Fruit fly (Drosophila melanogaster) whole organism, embryonic: ENCODE data around the gene CG33107.

Experiments
- Abd-B ChIP-seq: fragments of 200-800 bp; sonication (Bioruptor generic); optimal IDR thresholded peaks from 2 replicates; lab custom pipeline; 2018; ENCODE audit warnings: missing biosample characterization, mild to moderate bottlenecking, missing genetic modification characterization, moderate library complexity
- Adf1 ChIP-seq: fragments of 200-800 bp; sonication (Bioruptor generic); IDR thresholded peaks from 2 replicates; pipeline ENCODE4 v1.3.6; 2022; ENCODE audit warnings: missing biosample characterization, missing genetic modification characterization
- Bgb ChIP-seq: fragments of 200-800 bp; sonication (Bioruptor generic); IDR thresholded peaks from 2 replicates; pipeline ENCODE4 v1.3.6; 2022; ENCODE audit warnings: missing biosample characterization, missing genetic modification characterization; ENCODE audit not compliant: partially characterized antibody
- CG10543 ChIP-seq: fragments of 200-800 bp; sonication (Bioruptor generic); optimal IDR thresholded peaks from 3 replicates; lab custom pipeline; 2017; ENCODE audit warnings: missing biosample characterization, mild to moderate bottlenecking, missing genetic modification characterization, moderate library complexity
- CG12104 ChIP-seq: fragments of 200-800 bp; sonication (Bioruptor generic); optimal IDR thresholded peaks from 3 replicates; lab custom pipeline; 2016; ENCODE audit warnings: missing biosample characterization, missing genetic modification characterization
- CG12769 ChIP-seq: fragments of 200-800 bp; sonication (Bioruptor generic); optimal IDR thresholded peaks from 2 replicates; lab custom pipeline; 2019; ENCODE audit warnings: missing biosample characterization, mild to moderate bottlenecking, missing genetic modification characterization, moderate library complexity
- CG13123 ChIP-seq: fragments of 200-800 bp; sonication (Bioruptor generic); optimal IDR thresholded peaks from 2 replicates; lab custom pipeline; 2016; ENCODE audit warnings: missing biosample characterization, missing genetic modification characterization
- CG13424 ChIP-seq: fragments of 200-800 bp; sonication (Bioruptor generic); optimal IDR thresholded peaks from 2 replicates; lab custom pipeline; 2019; ENCODE audit warnings: missing biosample characterization, mild to moderate bottlenecking, missing genetic modification characterization, moderate library complexity
- CG13775 ChIP-seq: fragments of 200-800 bp; sonication (Bioruptor generic); optimal IDR thresholded peaks from 3 replicates; lab custom pipeline; 2017; ENCODE audit warnings: missing biosample characterization, mild to moderate bottlenecking, missing genetic modification characterization
- CG14710 ChIP-seq: fragments of 200-800 bp; sonication (Bioruptor generic); optimal IDR thresholded peaks from 3 replicates; lab custom pipeline; 2019; ENCODE audit warnings: missing biosample characterization, mild to moderate bottlenecking, missing genetic modification characterization, moderate library complexity
- CG15073 ChIP-seq: fragments of 200-800 bp; sonication (Bioruptor generic); optimal IDR thresholded peaks from 2 replicates; lab custom pipeline; 2016; ENCODE audit warnings: missing biosample characterization, missing genetic modification characterization
- CG16863 ChIP-seq: fragments of 200-800 bp; sonication (Bioruptor generic); optimal IDR thresholded peaks from 3 replicates; lab custom pipeline; 2016; ENCODE audit warnings: missing biosample characterization, missing genetic modification characterization
- CG17829 ChIP-seq: fragments of 200-800 bp; optimal IDR thresholded peaks from 2 replicates; lab custom pipeline; 2019; ENCODE audit warnings: missing biosample characterization, mild to moderate bottlenecking, missing genetic modification characterization, moderate library complexity
- CG3065 ChIP-seq: fragments of 200-800 bp; sonication (Bioruptor generic); optimal IDR thresholded peaks from 2 replicates; lab custom pipeline; 2016; ENCODE audit warnings: missing biosample characterization, missing genetic modification characterization
- CG42726 ChIP-seq: fragments of 200-800 bp; sonication (Bioruptor generic); IDR thresholded peaks from 2 replicates; pipeline ENCODE4 v1.3.6; 2022; ENCODE audit warnings: missing biosample characterization, missing genetic modification characterization; ENCODE audit not compliant: partially characterized antibody
- CG43689 ChIP-seq: fragments of 200-800 bp; sonication (Bioruptor generic); IDR thresholded peaks from 2 replicates; pipeline ENCODE4 v1.3.6; 2022; ENCODE audit warnings: missing biosample characterization, missing genetic modification characterization
- CG4617 ChIP-seq: fragments of 200-800 bp; sonication (Bioruptor generic); optimal IDR thresholded peaks from 3 replicates; lab custom pipeline; 2016; ENCODE audit warnings: missing biosample characterization, missing genetic modification characterization, borderline replicate concordance
- CG6272 ChIP-seq: fragments of 200-800 bp; sonication (Bioruptor generic); IDR thresholded peaks from 2 replicates; pipeline ENCODE4 v1.3.6; 2022; ENCODE audit warnings: missing biosample characterization, missing genetic modification characterization
- CG7786 ChIP-seq: fragments of 200-800 bp; sonication (Bioruptor generic); optimal IDR thresholded peaks from 2 replicates; lab custom pipeline; 2016; ENCODE audit warnings: missing biosample characterization, missing genetic modification characterization
- CG8388 ChIP-seq: fragments of 200-800 bp; sonication (Bioruptor generic); optimal IDR thresholded peaks from 2 replicates; lab custom pipeline; 2019; ENCODE audit warnings: missing biosample characterization, mild to moderate bottlenecking, missing genetic modification characterization, moderate library complexity
- CG8478 ChIP-seq: fragments of >200 bp; optimal IDR thresholded peaks from 2 replicates; lab custom pipeline; 2018
- Dref ChIP-seq: fragments of 200-800 bp; sonication (Bioruptor generic); IDR thresholded peaks from 2 replicates; pipeline ENCODE4 v1.3.6; 2022; ENCODE audit warnings: missing biosample characterization, missing genetic modification characterization
- Eip74EF ChIP-seq, 2 experiments: fragments of 200-800 bp in 1 of 2; fragments of >200 bp in 1 of 2; sonication (Bioruptor generic) in 1 of 2; optimal IDR thresholded peaks; 2 replicates each; lab custom pipeline; 2017 to 2019; ENCODE audit warnings: missing biosample characterization in 2 of 2, missing genetic modification characterization in 2 of 2, mild to moderate bottlenecking in 1 of 2, moderate library complexity in 1 of 2
- H2.0 ChIP-seq: fragments of 200-800 bp; sonication (Bioruptor generic); IDR thresholded peaks from 2 replicates; pipeline ENCODE4 v1.3.6; 2022; ENCODE audit warnings: missing biosample characterization, missing genetic modification characterization
- Hr39 ChIP-seq: fragments of >200 bp; optimal IDR thresholded peaks from 2 replicates; lab custom pipeline; 2017
- Mes4 ChIP-seq: fragments of 200-800 bp; sonication (Bioruptor generic); optimal IDR thresholded peaks from 2 replicates; lab custom pipeline; 2016; ENCODE audit warnings: missing biosample characterization, missing genetic modification characterization
- Mrtf ChIP-seq: fragments of 200-800 bp; sonication (Bioruptor generic); IDR thresholded peaks from 3 replicates; pipeline ENCODE4 v1.3.6; 2022; ENCODE audit warnings: missing biosample characterization, missing genetic modification characterization
- Neu2 ChIP-seq: fragments of 200-800 bp; sonication (Bioruptor generic); optimal IDR thresholded peaks from 3 replicates; lab custom pipeline; 2016; ENCODE audit warnings: missing biosample characterization, missing genetic modification characterization, borderline replicate concordance
- Ssrp ChIP-seq: fragments of 200-800 bp; sonication (Bioruptor generic); optimal IDR thresholded peaks from 2 replicates; lab custom pipeline; 2018; ENCODE audit warnings: missing biosample characterization, mild to moderate bottlenecking, missing genetic modification characterization, moderate library complexity
- Trl ChIP-seq, 3 experiments: fragments of >200 bp in 2 of 3; fragments of 200-800 bp in 1 of 3; sonication (Bioruptor generic) in 1 of 3; optimal IDR thresholded peaks; 2 replicates in 1 of 3; 3 replicates in 2 of 3; lab custom pipeline; 2016 to 2017; ENCODE audit warnings: missing biosample characterization in 1 of 3, missing genetic modification characterization in 1 of 3
- Usf ChIP-seq: fragments of 200-800 bp; sonication (Bioruptor generic); optimal IDR thresholded peaks from 2 replicates; lab custom pipeline; 2017; ENCODE audit warnings: missing genotype, missing biosample characterization, missing genetic modification characterization
- Xrp1 ChIP-seq: fragments of 200-800 bp; sonication (Bioruptor generic); IDR thresholded peaks from 2 replicates; pipeline ENCODE4 v1.3.6; 2022; ENCODE audit warnings: missing biosample characterization, missing genetic modification characterization
- ab ChIP-seq: fragments of 200-800 bp; sonication (Bioruptor generic); optimal IDR thresholded peaks from 2 replicates; lab custom pipeline; 2016; ENCODE audit warnings: missing biosample characterization, missing genetic modification characterization
- al ChIP-seq: fragments of 200-800 bp; sonication (Bioruptor generic); IDR thresholded peaks from 2 replicates; pipeline ENCODE4 v1.3.6; 2022; ENCODE audit warnings: missing biosample characterization, missing genetic modification characterization
- chinmo ChIP-seq: fragments of 200-800 bp; sonication (Bioruptor generic); IDR thresholded peaks from 4 replicates; pipeline ENCODE4 v1.3.6; 2022; ENCODE audit warnings: missing biosample characterization, missing genetic modification characterization; ENCODE audit not compliant: partially characterized antibody
- chn ChIP-seq: fragments of 200-800 bp; sonication (Bioruptor generic); optimal IDR thresholded peaks from 2 replicates; lab custom pipeline; 2016; ENCODE audit warnings: missing biosample characterization, missing genetic modification characterization
- crol ChIP-seq: fragments of 200-800 bp; sonication (Bioruptor generic); IDR thresholded peaks from 2 replicates; pipeline ENCODE4 v1.3.6; 2022; ENCODE audit warnings: missing biosample characterization, missing genetic modification characterization
- crp ChIP-seq, 2 experiments: fragments of 200-800 bp; sonication (Bioruptor generic); optimal IDR thresholded peaks; 2 replicates in 1 of 2; 3 replicates in 1 of 2; lab custom pipeline; 2017; ENCODE audit warnings: missing biosample characterization in 2 of 2, missing genetic modification characterization in 2 of 2, mild to moderate bottlenecking in 1 of 2, moderate library complexity in 1 of 2
- dan ChIP-seq: fragments of 200-800 bp; sonication (Bioruptor generic); IDR thresholded peaks from 2 replicates; pipeline ENCODE4 v1.3.6; 2022; ENCODE audit warnings: missing biosample characterization, missing genetic modification characterization
- gsb ChIP-seq: fragments of 200-800 bp; sonication (Bioruptor generic); IDR thresholded peaks from 2 replicates; pipeline ENCODE4 v1.3.6; 2022; ENCODE audit warnings: missing biosample characterization, missing genetic modification characterization
- kah ChIP-seq: fragments of 200-800 bp; sonication (Bioruptor generic); optimal IDR thresholded peaks from 2 replicates; lab custom pipeline; 2018; ENCODE audit warnings: missing biosample characterization, mild to moderate bottlenecking, missing genetic modification characterization
- lola ChIP-seq, 3 experiments: fragments of >200 bp in 2 of 3; fragments of 200-800 bp in 1 of 3; sonication (Bioruptor generic) in 1 of 3; optimal IDR thresholded peaks; 2 replicates each; lab custom pipeline; 2017 to 2019; ENCODE audit warnings: missing biosample characterization in 3 of 3, missing genetic modification characterization in 3 of 3, mild to moderate bottlenecking in 1 of 3, moderate library complexity in 1 of 3
- luna ChIP-seq: fragments of 200-800 bp; sonication (Bioruptor generic); optimal IDR thresholded peaks from 2 replicates; lab custom pipeline; 2016; ENCODE audit warnings: missing biosample characterization, missing genetic modification characterization
- pho ChIP-seq: fragments of 200-800 bp; sonication (Bioruptor generic); optimal IDR thresholded peaks from 2 replicates; lab custom pipeline; 2016; ENCODE audit warnings: missing biosample characterization, missing genetic modification characterization
- pum ChIP-seq: fragments of 200-800 bp; sonication (Bioruptor generic); optimal IDR thresholded peaks from 2 replicates; lab custom pipeline; 2016; ENCODE audit warnings: missing biosample characterization, missing genetic modification characterization
- pzg ChIP-seq: fragments of 200-800 bp; sonication (Bioruptor generic); optimal IDR thresholded peaks from 3 replicates; lab custom pipeline; 2018; ENCODE audit warnings: missing biosample characterization, mild to moderate bottlenecking, missing genetic modification characterization, moderate library complexity
- sens ChIP-seq: fragments of 200-800 bp; sonication (Bioruptor generic); peaks from one replicate; lab custom pipeline; 2016; ENCODE audit warnings: missing biosample characterization, missing genetic modification characterization
- sqz ChIP-seq: fragments of 200-800 bp; sonication (Bioruptor generic); optimal IDR thresholded peaks from 3 replicates; lab custom pipeline; 2018; ENCODE audit warnings: missing biosample characterization, mild to moderate bottlenecking, missing genetic modification characterization
- wdn ChIP-seq: fragments of 200-800 bp; sonication (Bioruptor generic); IDR thresholded peaks from 2 replicates; pipeline ENCODE4 v1.3.6; 2022; ENCODE audit warnings: missing biosample characterization, missing genetic modification characterization
- wek ChIP-seq: fragments of 200-800 bp; sonication (Bioruptor generic); optimal IDR thresholded peaks from 3 replicates; lab custom pipeline; 2018; ENCODE audit warnings: missing biosample characterization, mild to moderate bottlenecking, missing genetic modification characterization, moderate library complexity
- zfh1 ChIP-seq: fragments of 200-800 bp; sonication (Bioruptor generic); IDR thresholded peaks from 3 replicates; pipeline ENCODE4 v1.3.6; 2022; ENCODE audit warnings: missing biosample characterization, missing genetic modification characterization

Gene CG33107

DNA sequence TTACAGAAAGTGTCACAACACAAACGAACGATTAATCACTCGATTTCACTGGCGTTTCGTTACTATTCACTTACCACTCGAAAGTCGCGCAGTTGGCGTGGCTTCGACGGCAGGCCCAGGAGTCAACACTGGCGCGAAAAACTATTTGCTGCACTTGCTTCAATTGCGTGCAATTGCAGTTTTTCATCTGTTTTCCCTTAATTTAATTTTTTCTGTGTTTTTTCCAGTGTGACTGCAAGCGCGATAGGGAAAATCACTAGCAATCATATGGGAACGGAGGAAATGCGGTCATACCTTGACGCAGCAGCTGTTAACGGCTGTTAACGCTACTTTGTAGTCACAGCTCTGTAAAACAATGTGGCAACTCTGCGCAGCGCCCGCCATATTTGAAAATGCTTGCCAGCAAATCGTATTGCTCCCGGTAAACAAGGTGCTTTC is 36.9 kb downstream of the CG33107 start, which contains the start of gene AdipoR (continued):
- no peak for TF ChIP-seq CG3065 (GFP tag; lab: Kevin White, UChicago)
- TF ChIP-seq CG43689 (GFP tag; lab: Robert Waterston, UW), result no peak
- TF ChIP-seq CG6272 (GFP tag; lab: Robert Waterston, UW), result no peak
- TF ChIP-seq Mrtf (GFP tag; lab: Robert Waterston, UW), result no peak
- TF ChIP-seq CG15073 (GFP tag; lab: Kevin White, UChicago), result no peak
- no peak for TF ChIP-seq Neu2 (GFP tag; lab: Kevin White, UChicago)
- peak; percentile 34; the same call in 1 of the 2 replicates for TF ChIP-seq Adf1 (GFP tag; lab: Robert Waterston, UW)
- no peak for TF ChIP-seq lola (GFP tag; optimal IDR thresholded peaks at IDR 0.05; lab: Kevin White, UChicago)
- TF ChIP-seq luna (GFP tag; lab: Kevin White, UChicago), result no peak
- peak; percentile 14 for TF ChIP-seq CG13424
- TF ChIP-seq gsb, result no peak
- no peak for TF ChIP-seq Eip74EF (GFP tag; optimal IDR thresholded peaks at IDR 0.05; lab: Kevin White, UChicago)
- no peak for TF ChIP-seq CG12104
- TF ChIP-seq pho (GFP tag; lab: Kevin White, UChicago), result no peak
- peak; percentile 54; the same call in 1 of the 4 replicates for TF ChIP-seq chinmo (GFP tag; lab: Robert Waterston, UW)
- no peak for TF ChIP-seq zfh1 (GFP tag; lab: Robert Waterston, UW)
- no peak for TF ChIP-seq wdn (GFP tag; lab: Robert Waterston, UW)
- TF ChIP-seq CG4617 (GFP tag; lab: Kevin White, UChicago), result peak; percentile 91
- TF ChIP-seq CG17829 (tag; lab: Kevin White, UChicago), result peak; percentile 57
- TF ChIP-seq H2.0 (GFP tag; lab: Robert Waterston, UW), result no peak
- TF ChIP-seq chn, result no peak
- TF ChIP-seq pzg, result peak; percentile 97
- no peak for TF ChIP-seq Usf (GFP tag; lab: Kevin White, UChicago)
- no peak for TF ChIP-seq ab (GFP tag; lab: Kevin White, UChicago)
- TF ChIP-seq Bgb (GFP tag; lab: Robert Waterston, UW), result peak; percentile 62
- no peak for TF ChIP-seq CG42726 (GFP tag; lab: Robert Waterston, UW)
- TF ChIP-seq CG8388 (GFP tag; lab: Kevin White, UChicago), result peak; percentile 2
- TF ChIP-seq wek (GFP tag; lab: Kevin White, UChicago), result no peak
- peak; percentile 95 to 99 for TF ChIP-seq crp (GFP tag; optimal IDR thresholded peaks at IDR 0.05; lab: Kevin White, UChicago)
- no peak for TF ChIP-seq kah (GFP tag; lab: Kevin White, UChicago)
- TF ChIP-seq Xrp1 (GFP tag; lab: Robert Waterston, UW), result peak; percentile 23; the same call in 1 of the 2 replicates
- peak; percentile 79 for TF ChIP-seq sens (GFP tag; lab: Kevin White, UChicago)
- no peak for TF ChIP-seq Abd-B (GFP tag; lab: Kevin White, UChicago)
- no peak for TF ChIP-seq al (GFP tag; lab: Robert Waterston, UW)
- peak; percentile 55 for TF ChIP-seq CG12769 (tag; lab: Kevin White, UChicago)
- no peak for TF ChIP-seq CG8478 (lab: Kevin White, UChicago)
- no peak for TF ChIP-seq Trl (optimal IDR thresholded peaks at IDR 0.05; lab: Kevin White, UChicago)
- peak; percentile 11 for TF ChIP-seq Trl (GFP tag; optimal IDR thresholded peaks at IDR 0.05; lab: Kevin White, UChicago)
- TF ChIP-seq Mes4 (GFP tag; lab: Kevin White, UChicago), result peak; percentile 4
- TF ChIP-seq CG16863 (GFP tag; lab: Kevin White, UChicago), result no peak
- no peak for TF ChIP-seq Ssrp (tag; lab: Kevin White, UChicago)
- no peak for TF ChIP-seq CG13123
- TF ChIP-seq Hr39 (lab: Kevin White, UChicago), result no peak
- peak; percentile 51 for TF ChIP-seq Dref
- TF ChIP-seq CG10543 (GFP tag; lab: Kevin White, UChicago), result peak; percentile 25
- no peak for TF ChIP-seq crol (GFP tag; lab: Robert Waterston, UW)
- TF ChIP-seq CG14710 (tag; lab: Kevin White, UChicago), result peak; percentile 80
- TF ChIP-seq dan (GFP tag; lab: Robert Waterston, UW), result no peak
- TF ChIP-seq CG7786 (GFP tag; lab: Kevin White, UChicago), result no peak
- TF ChIP-seq sqz, result peak; percentile 83
- TF ChIP-seq pum, result peak; percentile 6
- peak; percentile 14 for TF ChIP-seq CG13775 (GFP tag; lab: Kevin White, UChicago)
